Fruit fly (Drosophila melanogaster) whole organism, embryonic: ENCODE data around the gene Irk2.
A peak's percentile ranks its signal among the peaks of the same experiment; 100 is the strongest.

ENCODE experiments used
- Bteb2 ChIP-seq: fragments of 200-800 bp; sonication (Bioruptor generic); optimal IDR thresholded peaks from 2 replicates; lab custom pipeline; 2016; ENCODE audit warnings: missing biosample characterization, missing genetic modification characterization
- CG10366 ChIP-seq: fragments of 200-800 bp; sonication (Bioruptor generic); IDR thresholded peaks from 2 replicates; pipeline ENCODE4 v1.3.6; 2022; ENCODE audit warnings: missing biosample characterization, missing genetic modification characterization
- CG11093 ChIP-seq: fragments of 200-800 bp; sonication (Bioruptor generic); IDR thresholded peaks from 3 replicates; pipeline ENCODE4 v1.3.6; 2022; ENCODE audit warnings: missing biosample characterization, missing genetic modification characterization
- CG11723 ChIP-seq: fragments of 200-800 bp; sonication (Bioruptor generic); optimal IDR thresholded peaks from 2 replicates; lab custom pipeline; 2017; ENCODE audit warnings: missing biosample characterization, mild to moderate bottlenecking, missing genetic modification characterization
- CG13624 ChIP-seq: fragments of 200-800 bp; sonication (Bioruptor generic); optimal IDR thresholded peaks from 2 replicates; lab custom pipeline; 2016; ENCODE audit warnings: missing biosample characterization, missing genetic modification characterization
- CG14965 ChIP-seq: fragments of 200-800 bp; sonication (Bioruptor generic); optimal IDR thresholded peaks from 2 replicates; lab custom pipeline; 2016; ENCODE audit warnings: missing biosample characterization, missing genetic modification characterization, borderline replicate concordance
- CG15514 ChIP-seq: fragments of 200-800 bp; sonication (Bioruptor generic); optimal IDR thresholded peaks from 3 replicates; lab custom pipeline; 2017; ENCODE audit warnings: missing biosample characterization, missing genetic modification characterization, mild to moderate bottlenecking, moderate library complexity, missing genetic modification reagents
- CG15601 ChIP-seq: fragments of 200-800 bp; sonication (Bioruptor generic); optimal IDR thresholded peaks from 3 replicates; lab custom pipeline; 2019; ENCODE audit warnings: missing biosample characterization, mild to moderate bottlenecking, missing genetic modification characterization, moderate library complexity
- CG2116 ChIP-seq: fragments of 200-800 bp; sonication (Bioruptor generic); optimal IDR thresholded peaks from 3 replicates; lab custom pipeline; 2018; ENCODE audit warnings: missing biosample characterization, mild to moderate bottlenecking, missing genetic modification characterization
- CG4730 ChIP-seq: fragments of 200-800 bp; sonication (Bioruptor generic); IDR thresholded peaks from 2 replicates; pipeline ENCODE4 v1.3.6; 2022; ENCODE audit warnings: missing biosample characterization, missing genetic modification characterization
- CG5953 ChIP-seq: fragments of 200-800 bp; sonication (Bioruptor generic); IDR thresholded peaks from 2 replicates; pipeline ENCODE4 v1.3.6; 2022; ENCODE audit warnings: missing biosample characterization, missing genetic modification characterization
- CG7745 ChIP-seq: fragments of 200-800 bp; sonication (Bioruptor generic); optimal IDR thresholded peaks from 2 replicates; lab custom pipeline; 2018; ENCODE audit warnings: missing biosample characterization, mild to moderate bottlenecking, missing genetic modification characterization, moderate library complexity
- CTCF ChIP-seq: fragments of 200-800 bp; sonication (Bioruptor generic); optimal IDR thresholded peaks from 2 replicates; lab custom pipeline; 2017; ENCODE audit warnings: missing biosample characterization, mild to moderate bottlenecking, missing genetic modification characterization, moderate library complexity
- CkIIα-i1 ChIP-seq: fragments of 200-800 bp; sonication (Bioruptor generic); IDR thresholded peaks from 2 replicates; pipeline ENCODE4 v1.3.6; 2022; ENCODE audit warnings: missing biosample characterization, missing genetic modification characterization
- Doc3 ChIP-seq: fragments of 200-800 bp; sonication (Bioruptor generic); IDR thresholded peaks from 3 replicates; pipeline ENCODE4 v1.3.6; 2022; ENCODE audit warnings: missing biosample characterization, missing genetic modification characterization; ENCODE audit not compliant: partially characterized antibody
- Drgx ChIP-seq: fragments of 200-800 bp; sonication (Bioruptor generic); IDR thresholded peaks from 2 replicates; pipeline ENCODE4 v1.3.6; 2022; ENCODE audit warnings: missing biosample characterization, missing genetic modification characterization
- Fer1 ChIP-seq: fragments of 200-800 bp; sonication (Bioruptor generic); optimal IDR thresholded peaks from 2 replicates; lab custom pipeline; 2017; ENCODE audit warnings: missing biosample characterization, mild to moderate bottlenecking, missing genetic modification characterization
- GATAe ChIP-seq: fragments of 200-800 bp; sonication (Bioruptor generic); conservative IDR thresholded peaks from 2 replicates; pipeline ENCODE4 v1.3.6; 2022; ENCODE audit warnings: missing biosample characterization, missing genetic modification characterization
- HLH3B ChIP-seq: fragments of 200-800 bp; sonication (Bioruptor generic); IDR thresholded peaks from 2 replicates; pipeline ENCODE4 v1.3.6; 2022; ENCODE audit warnings: missing biosample characterization, missing genetic modification characterization
- HLH4C ChIP-seq: fragments of 200-800 bp; sonication (Bioruptor generic); IDR thresholded peaks from 3 replicates; pipeline ENCODE4 v1.3.6; 2022; ENCODE audit warnings: missing biosample characterization, missing genetic modification characterization; ENCODE audit not compliant: partially characterized antibody
- Hey ChIP-seq: fragments of 200-800 bp; sonication (Bioruptor generic); optimal IDR thresholded peaks from 3 replicates; lab custom pipeline; 2018; ENCODE audit warnings: missing biosample characterization, mild to moderate bottlenecking, missing genetic modification characterization
- Hr39 ChIP-seq: fragments of >200 bp; optimal IDR thresholded peaks from 2 replicates; lab custom pipeline; 2017
- Hr51 ChIP-seq, 2 experiments: fragments of 200-800 bp; sonication (Bioruptor generic); optimal IDR thresholded peaks; 2 replicates in 1 of 2; 3 replicates in 1 of 2; lab custom pipeline; 2016 to 2018; ENCODE audit warnings: missing biosample characterization in 2 of 2, missing genetic modification characterization in 2 of 2, mild to moderate bottlenecking in 1 of 2, moderate library complexity in 1 of 2
- Med ChIP-seq: fragments of 200-800 bp; sonication (Bioruptor generic); peaks from one replicate; lab custom pipeline; 2016; ENCODE audit warnings: missing biosample characterization, missing genetic modification characterization, mild to moderate bottlenecking, inconsistent platforms, moderate library complexity
- ab ChIP-seq: fragments of 200-800 bp; sonication (Bioruptor generic); optimal IDR thresholded peaks from 2 replicates; lab custom pipeline; 2016; ENCODE audit warnings: missing biosample characterization, missing genetic modification characterization
- aop ChIP-seq: fragments of 200-800 bp; sonication (Bioruptor generic); IDR thresholded peaks from 2 replicates; pipeline ENCODE4 v1.3.6; 2022; ENCODE audit warnings: missing biosample characterization, missing genetic modification characterization
- ato ChIP-seq: fragments of 200-800 bp; sonication (Bioruptor generic); IDR thresholded peaks from 2 replicates; pipeline ENCODE4 v1.3.6; 2022; ENCODE audit warnings: missing biosample characterization, missing genetic modification characterization; ENCODE audit not compliant: partially characterized antibody
- chif ChIP-seq, 2 experiments: fragments of 200-800 bp; sonication (Bioruptor generic); optimal IDR thresholded peaks; 3 replicates each; lab custom pipeline; 2016; ENCODE audit warnings: missing biosample characterization in 2 of 2, missing genetic modification characterization in 2 of 2
- corto ChIP-seq: fragments of 200-800 bp; sonication (Bioruptor generic); optimal IDR thresholded peaks from 2 replicates; lab custom pipeline; 2016; ENCODE audit warnings: missing biosample characterization, mild to moderate bottlenecking, missing genetic modification characterization, moderate library complexity
- da ChIP-seq: fragments of 200-800 bp; sonication (Bioruptor generic); optimal IDR thresholded peaks from 2 replicates; lab custom pipeline; 2016; ENCODE audit warnings: missing biosample characterization, missing genetic modification characterization
- esg ChIP-seq: fragments of 200-800 bp; sonication (Bioruptor generic); conservative IDR thresholded peaks from 2 replicates; pipeline ENCODE4 v1.3.6; 2022; ENCODE audit warnings: missing biosample characterization, missing genetic modification characterization
- eyg ChIP-seq: fragments of 200-800 bp; sonication (Bioruptor generic); optimal IDR thresholded peaks from 3 replicates; lab custom pipeline; 2016; ENCODE audit warnings: missing biosample characterization, missing genetic modification characterization
- gcm ChIP-seq: fragments of 200-800 bp; sonication (Bioruptor generic); optimal IDR thresholded peaks from 2 replicates; lab custom pipeline; 2019; ENCODE audit warnings: missing biosample characterization, mild to moderate bottlenecking, missing genetic modification characterization, moderate library complexity
- ham ChIP-seq: fragments of 200-800 bp; sonication (Bioruptor generic); IDR thresholded peaks from 2 replicates; pipeline ENCODE4 v1.3.6; 2022; ENCODE audit warnings: missing biosample characterization, missing genetic modification characterization
- knrl ChIP-seq: fragments of 200-800 bp; sonication (Bioruptor generic); IDR thresholded peaks from 3 replicates; pipeline ENCODE4 v1.3.6; 2022; ENCODE audit warnings: missing biosample characterization, missing genetic modification characterization; ENCODE audit not compliant: partially characterized antibody
- lab ChIP-seq: fragments of 200-800 bp; sonication (Bioruptor generic); optimal IDR thresholded peaks from 3 replicates; lab custom pipeline; 2017; ENCODE audit warnings: missing biosample characterization, missing genetic modification characterization, mild to moderate bottlenecking, moderate library complexity, missing genetic modification reagents
- lbe ChIP-seq: fragments of 200-800 bp; sonication (Bioruptor generic); optimal IDR thresholded peaks from 2 replicates; lab custom pipeline; 2016; ENCODE audit warnings: missing biosample characterization, mild to moderate bottlenecking, missing genetic modification characterization
- luna ChIP-seq: fragments of 200-800 bp; sonication (Bioruptor generic); optimal IDR thresholded peaks from 2 replicates; lab custom pipeline; 2016; ENCODE audit warnings: missing biosample characterization, missing genetic modification characterization
- maf-S ChIP-seq: fragments of 200-800 bp; sonication (Bioruptor generic); optimal IDR thresholded peaks from 2 replicates; lab custom pipeline; 2016; ENCODE audit warnings: missing biosample characterization, missing genetic modification characterization
- nau ChIP-seq: fragments of 200-800 bp; sonication (Bioruptor generic); optimal IDR thresholded peaks from 3 replicates; lab custom pipeline; 2017; ENCODE audit warnings: missing biosample characterization, mild to moderate bottlenecking, missing genetic modification characterization, missing genetic modification reagents
- nom ChIP-seq: fragments of 200-800 bp; sonication (Bioruptor generic); optimal IDR thresholded peaks from 2 replicates; lab custom pipeline; 2017; ENCODE audit warnings: missing biosample characterization, missing genetic modification characterization, mild to moderate bottlenecking, moderate library complexity, missing genetic modification reagents
- org-1 ChIP-seq: fragments of 200-800 bp; sonication (Bioruptor generic); optimal IDR thresholded peaks from 2 replicates; lab custom pipeline; 2017; ENCODE audit warnings: missing biosample characterization, missing genetic modification characterization
- pb ChIP-seq: fragments of 200-800 bp; sonication (Bioruptor generic); optimal IDR thresholded peaks from 3 replicates; lab custom pipeline; 2016; ENCODE audit warnings: missing biosample characterization, missing genetic modification characterization
- sens-2 ChIP-seq: fragments of 200-800 bp; sonication (Bioruptor generic); IDR thresholded peaks from 2 replicates; pipeline ENCODE4 v1.3.6; 2022; ENCODE audit warnings: missing biosample characterization, missing genetic modification characterization
- tll ChIP-seq, 2 experiments: fragments of 200-800 bp in 1 of 2; fragments of >200 bp in 1 of 2; sonication (Bioruptor generic) in 1 of 2; optimal IDR thresholded peaks; 2 replicates each; lab custom pipeline; 2017 to 2019; ENCODE audit warnings: missing biosample characterization in 2 of 2, missing genetic modification characterization in 2 of 2, mild to moderate bottlenecking in 1 of 2, moderate library complexity in 1 of 2
- trh ChIP-seq: fragments of 200-800 bp; sonication (Bioruptor generic); optimal IDR thresholded peaks from 2 replicates; lab custom pipeline; 2016; ENCODE audit warnings: missing biosample characterization, missing genetic modification characterization
- unpg ChIP-seq: fragments of 200-800 bp; sonication (Bioruptor generic); optimal IDR thresholded peaks from 3 replicates; lab custom pipeline; 2018; ENCODE audit warnings: missing biosample characterization, mild to moderate bottlenecking, missing genetic modification characterization, moderate library complexity
- vfl ChIP-seq: fragments of 200-800 bp; sonication (Bioruptor generic); optimal IDR thresholded peaks from 2 replicates; lab custom pipeline; 2016; ENCODE audit warnings: missing biosample characterization, missing genetic modification characterization

Irk2 gene

dm6 chr3R:23521483-23521882 is 2.2 kb upstream of the Irk2 start, which contains the start of gene CG10177:
CG10177 (minus strand) TSS chr3R:23521583.
- TF ChIP-seq CG14965 (GFP tag; lab: Kevin White, UChicago) (no peak), unpg (no peak), luna (no peak), Drgx (GFP tag; lab: Robert Waterston, UW) (no peak), CG7745 (no peak), pb (GFP tag; lab: Kevin White, UChicago) (no peak), knrl (no peak), Bteb2 (GFP tag; lab: Kevin White, UChicago) (no peak), Doc3 (no peak), Hr39 (no peak), ab (no peak), tll (GFP tag; optimal IDR thresholded peaks at IDR 0.05; lab: Kevin White, UChicago) (no peak), gcm (GFP tag; lab: Kevin White, UChicago) (no peak)
- TF ChIP-seq, all 482 proteins: peak for 0

DNA sequence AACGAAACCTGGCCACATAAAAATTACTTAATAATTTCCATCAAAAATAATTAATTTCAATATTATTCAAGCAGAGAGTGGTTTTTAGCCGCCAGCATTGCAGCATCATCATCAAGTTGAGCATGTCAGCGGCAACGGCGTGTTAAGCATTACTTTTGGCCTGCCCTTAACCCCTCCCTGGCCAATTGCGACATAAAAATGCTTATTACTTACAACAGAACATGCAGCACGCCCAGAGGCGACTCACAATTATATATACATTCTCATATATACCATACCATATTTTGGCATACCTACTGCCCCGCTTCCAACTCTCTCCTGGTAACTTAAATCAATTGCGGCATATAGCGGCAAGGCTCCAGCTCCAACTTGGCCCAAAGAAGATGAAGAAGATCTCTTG is 7.9 kb downstream of the Irk2 start:
- TF ChIP-seq org-1 (GFP tag; lab: Kevin White, UChicago) (no peak), CkIIα-i1 (GFP tag; lab: Robert Waterston, UW) (no peak), CG10366 (GFP tag; lab: Robert Waterston, UW) (no peak), nau (GFP tag; lab: Kevin White, UChicago) (no peak), CG15601 (tag; lab: Kevin White, UChicago) (no peak), lab (no peak), CG15514 (GFP tag; lab: Kevin White, UChicago) (no peak), esg (GFP tag; lab: Robert Waterston, UW) (no peak), trh (GFP tag; lab: Kevin White, UChicago) (no peak), Hr51 (GFP tag; optimal IDR thresholded peaks at IDR 0.05; lab: Kevin White, UChicago) (no peak), CG14965 (GFP tag; lab: Kevin White, UChicago) (no peak), CG4730 (GFP tag; lab: Robert Waterston, UW) (no peak), CG5953 (no peak), sens-2 (GFP tag; lab: Robert Waterston, UW) (no peak), da (GFP tag; lab: Kevin White, UChicago) (no peak), Med (GFP tag; lab: Kevin White, UChicago) (no peak), CG11723 (GFP tag; lab: Kevin White, UChicago) (no peak), ham (GFP tag; lab: Robert Waterston, UW) (no peak), CG13624 (GFP tag; lab: Kevin White, UChicago) (no peak)
- TF ChIP-seq, all 482 proteins: peak for 0

DNA sequence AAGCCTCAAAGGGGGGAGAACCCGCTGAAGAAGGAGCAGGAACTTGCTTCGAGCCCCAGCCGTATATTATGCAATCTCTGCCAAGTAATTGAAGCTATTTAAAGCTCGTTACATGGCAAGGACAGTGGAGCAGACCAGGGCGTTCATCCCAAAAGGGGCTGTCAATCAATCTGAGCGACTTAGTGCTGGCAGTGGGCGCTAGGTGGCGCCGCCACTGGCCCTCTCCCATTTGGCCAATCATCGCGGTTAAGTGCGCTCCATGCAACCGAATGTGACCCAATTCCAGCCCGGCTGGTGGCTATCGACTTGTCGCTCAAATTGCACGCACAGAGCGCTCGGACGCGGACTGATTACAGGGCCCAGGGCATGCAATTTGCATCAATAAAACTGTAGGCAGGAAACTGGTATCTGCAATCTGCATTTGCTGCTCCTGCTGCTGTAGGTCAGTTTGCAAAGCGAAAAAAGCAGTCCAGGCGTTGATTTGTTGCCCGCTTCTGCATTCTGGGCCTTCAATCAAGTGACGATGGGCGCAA is 9.8 kb downstream of the Irk2 start:
- TF ChIP-seq HLH4C (GFP tag; lab: Robert Waterston, UW) (no peak), CTCF (GFP tag; lab: Kevin White, UChicago) (peak; percentile 70), maf-S (GFP tag; lab: Kevin White, UChicago) (no peak)
- TF ChIP-seq, all 482 proteins: peak for 1

DNA sequence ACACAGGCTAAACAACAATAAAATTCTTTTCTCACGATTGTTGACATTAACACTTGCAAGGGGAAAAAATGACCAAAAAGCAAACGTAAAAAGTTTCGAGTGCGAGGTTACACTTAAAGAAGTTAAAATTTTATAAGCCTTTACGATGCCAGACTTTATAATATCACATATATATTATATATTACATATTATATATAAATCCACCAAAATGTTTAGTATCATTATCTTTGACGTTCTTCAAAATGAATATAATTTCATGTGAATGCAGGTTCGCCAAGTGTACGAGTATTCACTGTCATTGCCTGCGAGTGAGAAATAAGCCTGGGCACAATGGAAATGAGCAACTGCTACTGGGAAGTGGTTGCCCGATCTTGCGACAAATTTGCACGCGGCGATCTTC is 10.9 kb downstream of the Irk2 start:
- TF ChIP-seq aop (GFP tag; lab: Robert Waterston, UW) (no peak), CG11093 (no peak), HLH3B (GFP tag; lab: Robert Waterston, UW) (0 out of 2 replicates have a peak, but pooled peaks have one; percentile 5), chif (GFP tag; optimal IDR thresholded peaks at IDR 0.05; lab: Kevin White, UChicago) (no peak), CG2116 (GFP tag; lab: Kevin White, UChicago) (no peak), corto (GFP tag; lab: Kevin White, UChicago) (peak; percentile 65), ato (GFP tag; lab: Robert Waterston, UW) (no peak), Fer1 (no peak), GATAe (no peak), lbe (GFP tag; lab: Kevin White, UChicago) (peak; percentile 83), knrl (no peak), eyg (GFP tag; lab: Kevin White, UChicago) (no peak), vfl (GFP tag; lab: Kevin White, UChicago) (no peak), Hey (no peak), nom (peak; percentile 36)
